Fruit fly (Drosophila melanogaster): ENCODE data around the gene CG31780.
A peak's percentile ranks its signal among the peaks of the same experiment; 100 is the strongest.

Gene CG31780

dm6 chr2L:15742976-15743375 lies 47.1 kb downstream of the CG31780 start (continued):
- TF ChIP-seq unc-4 (GFP tag; IDR thresholded peaks at IDR 0.05; ENCODE audit: partially characterized antibody) (no peak), esg (GFP tag; conservative IDR thresholded peaks at IDR 0.05) (no peak), twi (tag; optimal IDR thresholded peaks at IDR 0.05) (peak; percentile 27), sim (GFP tag; IDR thresholded peaks at IDR 0.05) (no peak), luna (GFP tag; optimal IDR thresholded peaks at IDR 0.05) (no peak), CG34376 (GFP tag; optimal IDR thresholded peaks at IDR 0.05) (no peak), scrt (GFP tag; optimal IDR thresholded peaks at IDR 0.05) (no peak), CG17802 (tag; optimal IDR thresholded peaks at IDR 0.05) (no peak), CG33213 (GFP tag; optimal IDR thresholded peaks at IDR 0.05) (no peak), Fer3 (tag; optimal IDR thresholded peaks at IDR 0.05) (no peak), cad (GFP tag; optimal IDR thresholded peaks at IDR 0.05) (peak; percentile 21), pb (GFP tag; optimal IDR thresholded peaks at IDR 0.05) (no peak)

dm6 chr2L:15743578-15743977 lies 47.7 kb downstream of the CG31780 start:
- TF ChIP-seq scrt (GFP tag; optimal IDR thresholded peaks at IDR 0.05) (no peak), so (GFP tag; IDR thresholded peaks at IDR 0.05) (no peak), lola (GFP tag; optimal IDR thresholded peaks at IDR 0.05) (peak in 1 of 3 experiments; percentile 57), jigr1 (GFP tag; IDR thresholded peaks at IDR 0.05) (no peak), CG16779 (GFP tag; IDR thresholded peaks at IDR 0.05) (no peak), Usf (GFP tag; optimal IDR thresholded peaks at IDR 0.05) (peak; percentile 11), CTCF (GFP tag; optimal IDR thresholded peaks at IDR 0.05) (no peak), sens (GFP tag) (peak; percentile 78), CG12659 (GFP tag; optimal IDR thresholded peaks at IDR 0.05) (no peak), Chrac-16 (GFP tag; optimal IDR thresholded peaks at IDR 0.05) (peak; percentile 7), gem (tag; optimal IDR thresholded peaks at IDR 0.05) (peak; percentile 9), fu2 (GFP tag; optimal IDR thresholded peaks at IDR 0.05) (no peak), Poxn (GFP tag; IDR thresholded peaks at IDR 0.05) (no peak), jumu (GFP tag; optimal IDR thresholded peaks at IDR 0.05) (no peak), CG8089 (GFP tag; optimal IDR thresholded peaks at IDR 0.05) (no peak), Dp (GFP tag; optimal IDR thresholded peaks at IDR 0.05) (no peak), dmrt11E (tag; optimal IDR thresholded peaks at IDR 0.05) (peak; percentile 46), psq (GFP tag; optimal IDR thresholded peaks at IDR 0.05) (no peak), CG8924 (tag; optimal IDR thresholded peaks at IDR 0.05) (peak; percentile 44), bsh (GFP tag; optimal IDR thresholded peaks at IDR 0.05) (peak in 1 of 2 experiments; percentile 81), CG17328 (GFP tag; IDR thresholded peaks at IDR 0.05) (0 out of 2 replicates have a peak, but pooled peaks have one; percentile 25), CG9876 (GFP tag; optimal IDR thresholded peaks at IDR 0.05) (no peak), onecut (GFP tag; IDR thresholded peaks at IDR 0.05) (no peak), z (GFP tag; IDR thresholded peaks at IDR 0.05) (no peak), CG1603 (tag; optimal IDR thresholded peaks at IDR 0.05) (peak; percentile 23), pb (GFP tag; optimal IDR thresholded peaks at IDR 0.05) (no peak), ac (GFP tag; optimal IDR thresholded peaks at IDR 0.05) (peak; percentile 35), fd102C (GFP tag; optimal IDR thresholded peaks at IDR 0.05) (peak; percentile 68), Gug (GFP tag; IDR thresholded peaks at IDR 0.05) (no peak), Ets65A (GFP tag) (peak; percentile 54), B-H1 (GFP tag; IDR thresholded peaks at IDR 0.05) (no peak), corto (GFP tag; optimal IDR thresholded peaks at IDR 0.05) (peak; percentile 56), CG2129 (GFP tag; IDR thresholded peaks at IDR 0.05; ENCODE audit: partially characterized antibody) (no peak), CG15601 (tag; optimal IDR thresholded peaks at IDR 0.05) (no peak), zfh1 (GFP tag; IDR thresholded peaks at IDR 0.05) (peak; percentile 45; the same call in 2 of the 3 replicates), dysf (GFP tag; IDR thresholded peaks at IDR 0.05) (no peak), salm (tag; optimal IDR thresholded peaks at IDR 0.05) (no peak), emc (GFP tag; optimal IDR thresholded peaks at IDR 0.05) (no peak), cg (GFP tag; optimal IDR thresholded peaks at IDR 0.05) (peak; percentile 26), Elba2 (GFP tag; optimal IDR thresholded peaks at IDR 0.05) (peak; percentile 49), CG8478 (optimal IDR thresholded peaks at IDR 0.05) (no peak), MBD-R2 (GFP tag; IDR thresholded peaks at IDR 0.05) (no peak)
